Worm (Caenorhabditis elegans): Measurements from ENCODE around the gene fre-1.

- no peak for TF ChIP-seq F13H6.1 (tag; optimal IDR thresholded peaks at IDR 0.05)
- no peak for TF ChIP-seq R02D3.7 (tag; optimal IDR thresholded peaks at IDR 0.05)
- TF ChIP-seq unc-62 (GFP tag; optimal IDR thresholded peaks at IDR 0.05): no peak
Measured at ce11 chrV:20097164-20097563, 9.6 kb upstream of the fre-1 start.
